Worm (Caenorhabditis elegans): ENCODE results near the gene acbp-4.

The acbp-4 gene

ce11 chrIII:7339138-7339537 is 30.2 kb upstream of the acbp-4 start:
- no peak for TF ChIP-seq hnd-1 (tag; optimal IDR thresholded peaks at IDR 0.05)
- no peak for TF ChIP-seq scrt-1 (GFP tag; IDR thresholded peaks at IDR 0.05)
- no peak for TF ChIP-seq ceh-13 (GFP tag; optimal IDR thresholded peaks at IDR 0.05)
- no peak for TF ChIP-seq flt-1 (GFP tag; IDR thresholded peaks at IDR 0.05)
- no peak for TF ChIP-seq aly-1 (tag; optimal IDR thresholded peaks at IDR 0.05)
- no peak for TF ChIP-seq hmg-4 (GFP tag; optimal IDR thresholded peaks at IDR 0.05)
- TF ChIP-seq ets-7 (tag; optimal IDR thresholded peaks at IDR 0.05): no peak
- no peak for TF ChIP-seq sea-1 (GFP tag; conservative IDR thresholded peaks at IDR 0.05)
- TF ChIP-seq pes-1 (GFP tag; IDR thresholded peaks at IDR 0.05): no peak
- TF ChIP-seq B0310.2 (tag; optimal IDR thresholded peaks at IDR 0.05): no peak
- no peak for TF ChIP-seq tbx-11 (GFP tag; IDR thresholded peaks at IDR 0.05)

ce11 chrIII:7338693-7339092 is 29.8 kb upstream of the acbp-4 start, which contains the start of gene kap-1:
kap-1 (plus strand) TSS chrIII:7338835.
- TF ChIP-seq tbx-11 (GFP tag; IDR thresholded peaks at IDR 0.05) (no peak), aly-1 (tag; optimal IDR thresholded peaks at IDR 0.05) (no peak), hmbx-1 (tag; optimal IDR thresholded peaks at IDR 0.05) (no peak), ama-1 (optimal IDR thresholded peaks at IDR 0.05) (no peak), B0310.2 (tag; optimal IDR thresholded peaks at IDR 0.05) (no peak), ceh-36 (tag; optimal IDR thresholded peaks at IDR 0.05) (no peak), tra-4 (tag; optimal IDR thresholded peaks at IDR 0.05) (no peak), ceh-13 (GFP tag; optimal IDR thresholded peaks at IDR 0.05) (no peak), hmg-4 (GFP tag; optimal IDR thresholded peaks at IDR 0.05) (no peak), flt-1 (GFP tag; IDR thresholded peaks at IDR 0.05) (no peak), tbx-37 (GFP tag; conservative IDR thresholded peaks at IDR 0.05) (no peak), ets-7 (tag; optimal IDR thresholded peaks at IDR 0.05) (no peak), F13C5.2 (tag; optimal IDR thresholded peaks at IDR 0.05) (no peak), sea-1 (GFP tag; conservative IDR thresholded peaks at IDR 0.05) (no peak), scrt-1 (GFP tag; IDR thresholded peaks at IDR 0.05) (no peak), hnd-1 (tag; optimal IDR thresholded peaks at IDR 0.05) (no peak), pes-1 (GFP tag; IDR thresholded peaks at IDR 0.05) (no peak)

DNA sequence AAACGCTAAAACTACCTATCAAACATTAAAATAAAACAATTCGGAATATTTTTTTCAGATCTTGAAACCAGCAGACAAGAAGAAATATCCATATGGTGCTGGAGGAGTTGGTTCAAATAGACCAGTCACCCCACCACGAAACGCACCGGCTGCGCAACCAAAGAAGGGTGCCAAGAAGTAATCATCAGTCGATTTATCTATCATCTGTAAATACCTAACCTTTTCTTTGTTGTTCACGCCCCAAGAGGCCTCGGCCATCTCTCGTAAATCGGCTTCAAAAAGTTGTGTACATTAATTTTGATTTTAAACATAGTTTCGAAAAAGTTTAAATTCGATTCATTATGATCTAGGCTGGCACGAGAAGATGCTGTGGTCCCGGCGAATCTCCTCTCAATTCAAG is 29.1 kb upstream of the acbp-4 start:
- TF ChIP-seq ama-1 (optimal IDR thresholded peaks at IDR 0.05): no peak
- TF ChIP-seq tbx-11 (GFP tag; IDR thresholded peaks at IDR 0.05): 0 out of 2 replicates have a peak, but pooled peaks have one; percentile 10

- TF ChIP-seq F13C5.2 (tag; optimal IDR thresholded peaks at IDR 0.05) (no peak), ama-1 (optimal IDR thresholded peaks at IDR 0.05) (no peak), hmg-4 (GFP tag; optimal IDR thresholded peaks at IDR 0.05) (peak; percentile 10), ceh-13 (GFP tag; optimal IDR thresholded peaks at IDR 0.05) (no peak), tbx-37 (GFP tag; conservative IDR thresholded peaks at IDR 0.05) (no peak)
Observed at ce11 chrIII:7336214-7336613, 27.3 kb upstream of the acbp-4 start, which contains the start of gene gsp-2. gsp-2 (plus strand) TSS chrIII:7336587.

- TF ChIP-seq ceh-36 (tag; optimal IDR thresholded peaks at IDR 0.05) (no peak), hmg-4 (GFP tag; optimal IDR thresholded peaks at IDR 0.05) (peak; percentile 40), F13C5.2 (tag; optimal IDR thresholded peaks at IDR 0.05) (peak; percentile 25)
Observed at ce11 chrIII:7335220-7335619, 26.3 kb upstream of the acbp-4 start, which contains the start of gene F56C9.10. F56C9.10 (minus strand) TSS chrIII:7335316.

DNA sequence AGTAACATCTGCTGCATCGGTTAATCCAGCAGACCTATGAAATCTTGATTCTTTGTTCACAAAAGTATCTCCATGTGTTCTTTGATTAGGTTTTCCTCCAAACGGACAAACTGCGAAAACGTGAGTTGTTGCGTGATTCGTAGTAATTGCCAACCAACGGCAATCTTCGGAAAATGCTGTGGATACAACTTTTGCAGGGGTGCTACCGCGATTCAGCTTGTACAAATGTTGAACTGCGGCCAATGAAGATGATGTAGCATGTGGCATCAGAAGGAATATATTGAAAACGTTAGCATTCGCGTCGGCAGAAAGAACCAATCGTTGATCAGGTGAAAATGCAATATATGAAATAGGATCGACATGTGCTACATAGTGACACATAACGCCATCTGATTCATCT is 22.8 kb upstream of the acbp-4 start:
- no peak for TF ChIP-seq F13C5.2 (tag; optimal IDR thresholded peaks at IDR 0.05)
- no peak for TF ChIP-seq aly-1 (tag; optimal IDR thresholded peaks at IDR 0.05)
- TF ChIP-seq tbx-11 (GFP tag; IDR thresholded peaks at IDR 0.05): no peak
- TF ChIP-seq scrt-1 (GFP tag; IDR thresholded peaks at IDR 0.05): no peak
- TF ChIP-seq hmg-4 (GFP tag; optimal IDR thresholded peaks at IDR 0.05): no peak
- TF ChIP-seq ama-1 (optimal IDR thresholded peaks at IDR 0.05): no peak
- no peak for TF ChIP-seq flt-1 (GFP tag; IDR thresholded peaks at IDR 0.05)
- TF ChIP-seq sea-1 (GFP tag; conservative IDR thresholded peaks at IDR 0.05): no peak
- no peak for TF ChIP-seq ets-7 (tag; optimal IDR thresholded peaks at IDR 0.05)

- no peak for TF ChIP-seq scrt-1 (GFP tag; IDR thresholded peaks at IDR 0.05)
- TF ChIP-seq F13C5.2 (tag; optimal IDR thresholded peaks at IDR 0.05): no peak
- TF ChIP-seq tbx-11 (GFP tag; IDR thresholded peaks at IDR 0.05): no peak
- TF ChIP-seq hnd-1 (tag; optimal IDR thresholded peaks at IDR 0.05): no peak
- no peak for TF ChIP-seq hmbx-1 (tag; optimal IDR thresholded peaks at IDR 0.05)
- no peak for TF ChIP-seq ceh-13 (GFP tag; optimal IDR thresholded peaks at IDR 0.05)
- TF ChIP-seq ama-1 (optimal IDR thresholded peaks at IDR 0.05): no peak
- TF ChIP-seq ceh-36 (tag; optimal IDR thresholded peaks at IDR 0.05): no peak
- TF ChIP-seq tbx-37 (GFP tag; conservative IDR thresholded peaks at IDR 0.05): no peak
- no peak for TF ChIP-seq flt-1 (GFP tag; IDR thresholded peaks at IDR 0.05)
- no peak for TF ChIP-seq aly-1 (tag; optimal IDR thresholded peaks at IDR 0.05)
- no peak for TF ChIP-seq ets-7 (tag; optimal IDR thresholded peaks at IDR 0.05)
- no peak for TF ChIP-seq pes-1 (GFP tag; IDR thresholded peaks at IDR 0.05)
- no peak for TF ChIP-seq B0310.2 (tag; optimal IDR thresholded peaks at IDR 0.05)
- TF ChIP-seq tra-4 (tag; optimal IDR thresholded peaks at IDR 0.05): no peak
- no peak for TF ChIP-seq sea-1 (GFP tag; conservative IDR thresholded peaks at IDR 0.05)
Observed at ce11 chrIII:7329155-7329732, 20.3 kb upstream of the acbp-4 start, which contains the start of gene lab-2. lab-2 (minus strand) TSS chrIII:7329607.

DNA sequence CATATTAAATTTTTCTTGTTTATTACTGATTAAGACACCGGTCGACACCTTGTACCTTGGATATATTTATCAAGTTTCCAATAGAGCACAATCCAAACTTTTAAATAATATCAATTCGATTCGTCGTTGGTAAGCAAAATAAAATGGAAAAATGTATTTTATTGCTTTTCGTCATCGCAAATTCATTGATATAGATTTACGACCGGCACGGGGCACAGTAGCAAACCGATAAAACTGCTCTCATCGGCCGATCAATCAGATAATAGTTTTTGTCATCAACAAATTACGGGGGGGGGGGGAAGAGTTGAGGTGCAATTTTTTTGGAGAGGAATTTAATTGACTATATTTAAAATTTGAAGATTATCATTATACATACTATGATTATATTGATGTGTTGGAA is 14.4 kb upstream of the acbp-4 start:
- TF ChIP-seq aly-1 (tag; optimal IDR thresholded peaks at IDR 0.05) (no peak), ceh-13 (GFP tag; optimal IDR thresholded peaks at IDR 0.05) (no peak), hmbx-1 (tag; optimal IDR thresholded peaks at IDR 0.05) (no peak), tbx-11 (GFP tag; IDR thresholded peaks at IDR 0.05) (no peak), ama-1 (optimal IDR thresholded peaks at IDR 0.05) (no peak), tbx-37 (GFP tag; conservative IDR thresholded peaks at IDR 0.05) (no peak), hnd-1 (tag; optimal IDR thresholded peaks at IDR 0.05) (no peak), sea-1 (GFP tag; conservative IDR thresholded peaks at IDR 0.05) (no peak), flt-1 (GFP tag; IDR thresholded peaks at IDR 0.05) (no peak), B0310.2 (tag; optimal IDR thresholded peaks at IDR 0.05) (no peak), ets-7 (tag; optimal IDR thresholded peaks at IDR 0.05) (no peak), F13C5.2 (tag; optimal IDR thresholded peaks at IDR 0.05) (no peak), pes-1 (GFP tag; IDR thresholded peaks at IDR 0.05) (no peak), ceh-36 (tag; optimal IDR thresholded peaks at IDR 0.05) (no peak), hmg-4 (GFP tag; optimal IDR thresholded peaks at IDR 0.05) (no peak), scrt-1 (GFP tag; IDR thresholded peaks at IDR 0.05) (no peak), tra-4 (tag; optimal IDR thresholded peaks at IDR 0.05) (no peak)

Data from whole organism, early embryonic.